Worm (Caenorhabditis elegans) whole organism, L4 larva: ENCODE results near the gene R12B2.3.
A peak's percentile ranks its signal among the peaks of the same experiment; 100 is the strongest.

Experiments
- D1046.2 ChIP-seq: fragments of 200-800 bp; sonication (Bioruptor generic); IDR thresholded peaks from 2 replicates; pipeline ENCODE4 v1.3.6; 2022; ENCODE audit warnings: missing genetic modification characterization, missing compliant biosample characterization
- F37D6.2 ChIP-seq: sonication (generic microtip); optimal IDR thresholded peaks from 2 replicates; lab custom pipeline; 2016; ENCODE audit warnings: mild to moderate bottlenecking, missing genetic modification characterization, missing compliant biosample characterization
- aha-1 ChIP-seq: fragments of 150-350 bp; peaks from one replicate; lab custom pipeline; 2014; ENCODE audit warnings: missing biosample characterization, missing genetic modification characterization
- attf-4 ChIP-seq: sonication (generic microtip); optimal IDR thresholded peaks from 3 replicates; lab custom pipeline; 2017; ENCODE audit warnings: missing biosample characterization, missing genetic modification characterization
- ceh-20 ChIP-seq: fragments of 200-800 bp; sonication (Bioruptor generic); IDR thresholded peaks from 2 replicates; pipeline ENCODE4 v1.3.6; 2022; ENCODE audit warnings: missing genetic modification reagents, missing genetic modification characterization, missing compliant biosample characterization
- ceh-32 ChIP-seq: sonication (generic microtip); optimal IDR thresholded peaks from 2 replicates; lab custom pipeline; 2016; ENCODE audit warnings: mild to moderate bottlenecking, missing genetic modification characterization, missing compliant biosample characterization; ENCODE audit not compliant: poor library complexity
- ces-1 ChIP-seq: fragments of 150-350 bp; sonication (generic microtip); optimal IDR thresholded peaks from 4 replicates; lab custom pipeline; 2014; ENCODE audit warnings: missing biosample characterization, missing genetic modification reagents, missing genetic modification characterization
- ctbp-1 ChIP-seq: fragments of 200-800 bp; sonication (Bioruptor generic); IDR thresholded peaks from 2 replicates; pipeline ENCODE4 v1.3.6; 2022; ENCODE audit warnings: missing genetic modification reagents, missing genetic modification characterization, missing compliant biosample characterization
- daf-19 ChIP-seq: fragments of 200-800 bp; sonication (Bioruptor generic); conservative IDR thresholded peaks from 2 replicates; pipeline ENCODE4 v1.3.6; 2022; ENCODE audit warnings: missing genetic modification characterization, missing compliant biosample characterization
- dmd-6 ChIP-seq: fragments of 200-800 bp; sonication (Bioruptor generic); IDR thresholded peaks from 2 replicates; pipeline ENCODE4 v1.3.6; 2022; ENCODE audit warnings: missing genetic modification reagents, missing genetic modification characterization, missing compliant biosample characterization
- dmd-9 ChIP-seq: fragments of 200-800 bp; sonication (Bioruptor generic); IDR thresholded peaks from 2 replicates; pipeline ENCODE4 v1.3.6; 2022; ENCODE audit warnings: missing genetic modification reagents, missing genetic modification characterization, missing compliant biosample characterization
- dpl-1 ChIP-seq: fragments of 150-350 bp; optimal IDR thresholded peaks from 2 replicates; lab custom pipeline; 2014; ENCODE audit warnings: missing biosample characterization, missing genetic modification reagents, missing genetic modification characterization
- dve-1 ChIP-seq: sonication (generic microtip); optimal IDR thresholded peaks from 2 replicates; lab custom pipeline; 2017; ENCODE audit warnings: antibody characterized with exemption, mild to moderate bottlenecking, missing genetic modification characterization, missing compliant biosample characterization; ENCODE audit not compliant: insufficient read depth
- fkh-10 ChIP-seq: fragments of 150-350 bp; optimal IDR thresholded peaks from 2 replicates; lab custom pipeline; 2014; ENCODE audit warnings: missing biosample characterization, missing genetic modification reagents, missing genetic modification characterization
- hif-1 ChIP-seq, 2 experiments: sonication (generic microtip); optimal IDR thresholded peaks; 2 replicates each; lab custom pipeline; 2016 to 2017; ENCODE audit warnings: missing compliant biosample characterization in 2 of 2, missing genetic modification characterization in 2 of 2, missing genetic modification reagents in 2 of 2, missing genotype in 2 of 2, mild to moderate bottlenecking in 1 of 2
- hlh-11 ChIP-seq: fragments of 200-800 bp; sonication (Bioruptor generic); optimal IDR thresholded peaks from 2 replicates; lab custom pipeline; 2018; ENCODE audit warnings: mild to moderate bottlenecking, missing genetic modification characterization, missing compliant biosample characterization
- hlh-30 ChIP-seq: sonication (generic microtip); optimal IDR thresholded peaks from 2 replicates; lab custom pipeline; 2017; ENCODE audit warnings: antibody characterized with exemption, mild to moderate bottlenecking, missing genetic modification characterization, missing compliant biosample characterization; ENCODE audit not compliant: insufficient read depth
- hmg-1.1 ChIP-seq: fragments of 200-800 bp; sonication (Bioruptor generic); IDR thresholded peaks from 2 replicates; pipeline ENCODE4 v1.3.6; 2022; ENCODE audit warnings: missing genetic modification reagents, missing genetic modification characterization, missing compliant biosample characterization
- jun-1 ChIP-seq: fragments of 150-350 bp; optimal IDR thresholded peaks from 2 replicates; lab custom pipeline; 2014; ENCODE audit warnings: missing biosample characterization, missing genetic modification reagents, missing genetic modification characterization
- lim-7 ChIP-seq: fragments of 200-800 bp; sonication (Bioruptor generic); IDR thresholded peaks from 2 replicates; pipeline ENCODE4 v1.3.6; 2022; ENCODE audit warnings: missing genetic modification characterization, missing compliant biosample characterization
- lin-13 ChIP-seq: fragments of 150-350 bp; optimal IDR thresholded peaks from 2 replicates; lab custom pipeline; 2014; ENCODE audit warnings: missing biosample characterization, missing genetic modification reagents, missing genetic modification characterization
- lin-15B ChIP-seq: fragments of 150-350 bp; sonication (generic microtip); optimal IDR thresholded peaks from 3 replicates; lab custom pipeline; 2014; ENCODE audit warnings: missing biosample characterization, missing genetic modification characterization
- lin-39 ChIP-seq: fragments of 150-350 bp; optimal IDR thresholded peaks from 2 replicates; lab custom pipeline; 2014; ENCODE audit warnings: missing biosample characterization, missing genetic modification reagents, missing genetic modification characterization
- lir-3 ChIP-seq: sonication (generic microtip); optimal IDR thresholded peaks from 2 replicates; lab custom pipeline; 2016; ENCODE audit warnings: mild to moderate bottlenecking, missing genetic modification characterization, missing compliant biosample characterization
- lsy-2 ChIP-seq, 2 experiments: fragments of 150-350 bp in 1 of 2; sonication (generic microtip) in 1 of 2; optimal IDR thresholded peaks; 2 replicates each; lab custom pipeline; 2014 to 2017; ENCODE audit warnings: missing biosample characterization in 2 of 2, missing genetic modification characterization in 2 of 2
- madf-9 ChIP-seq: fragments of 200-800 bp; sonication (Bioruptor generic); conservative IDR thresholded peaks from 2 replicates; pipeline ENCODE4 v1.3.6; 2022; ENCODE audit warnings: missing genetic modification reagents, missing genetic modification characterization, missing compliant biosample characterization
- mdl-1 ChIP-seq, 2 experiments: fragments of 150-350 bp in 1 of 2; sonication (generic microtip) in 1 of 2; optimal IDR thresholded peaks; 2 replicates each; lab custom pipeline; 2014 to 2017; ENCODE audit warnings: missing biosample characterization in 2 of 2, missing genetic modification characterization in 2 of 2
- mep-1 ChIP-seq: fragments of 150-350 bp; sonication (generic microtip); optimal IDR thresholded peaks from 3 replicates; lab custom pipeline; 2014; ENCODE audit warnings: missing biosample characterization, missing genetic modification characterization
- mes-2 ChIP-seq: sonication (generic microtip); optimal IDR thresholded peaks from 2 replicates; lab custom pipeline; 2016; ENCODE audit warnings: missing genotype, mild to moderate bottlenecking, missing genetic modification characterization, missing compliant biosample characterization; ENCODE audit not compliant: poor library complexity, severe bottlenecking
- mxl-3 ChIP-seq: fragments of 200-800 bp; sonication (Bioruptor generic); optimal IDR thresholded peaks from 2 replicates; lab custom pipeline; 2018; ENCODE audit warnings: mild to moderate bottlenecking, missing genetic modification characterization, missing compliant biosample characterization
- nhr-11 ChIP-seq: fragments of 150-350 bp; optimal IDR thresholded peaks from 2 replicates; lab custom pipeline; 2014; ENCODE audit warnings: missing biosample characterization, missing genetic modification characterization
- php-3 ChIP-seq: fragments of 200-800 bp; sonication (Bioruptor generic); IDR thresholded peaks from 2 replicates; pipeline ENCODE4 v1.3.6; 2022; ENCODE audit warnings: missing genetic modification reagents, missing genetic modification characterization, missing compliant biosample characterization
- rbr-2 ChIP-seq: sonication (generic microtip); optimal IDR thresholded peaks from 2 replicates; lab custom pipeline; 2016; ENCODE audit warnings: missing genotype, missing genetic modification characterization, missing compliant biosample characterization
- saeg-2 ChIP-seq: fragments of 200-800 bp; sonication (Bioruptor generic); IDR thresholded peaks from 2 replicates; pipeline ENCODE4 v1.3.6; 2022; ENCODE audit warnings: missing genetic modification reagents, missing genetic modification characterization, missing compliant biosample characterization
- set-16 ChIP-seq: fragments of 200-800 bp; sonication (Bioruptor generic); IDR thresholded peaks from 2 replicates; pipeline ENCODE4 v1.3.6; 2022; ENCODE audit warnings: missing genetic modification reagents, missing genetic modification characterization, missing compliant biosample characterization
- skn-1 ChIP-seq: fragments of 150-350 bp; optimal IDR thresholded peaks from 2 replicates; lab custom pipeline; 2014; ENCODE audit warnings: missing biosample characterization, missing genetic modification characterization
- snpc-4 ChIP-seq: fragments of 150-350 bp; optimal IDR thresholded peaks from 2 replicates; lab custom pipeline; 2014; ENCODE audit warnings: missing biosample characterization, missing genetic modification characterization
- spr-1 ChIP-seq: sonication (generic microtip); optimal IDR thresholded peaks from 2 replicates; lab custom pipeline; 2016; ENCODE audit warnings: mild to moderate bottlenecking, missing genetic modification characterization, missing compliant biosample characterization
- unc-62 ChIP-seq, 3 experiments: fragments of 150-350 bp in 1 of 3; sonication (generic microtip); optimal IDR thresholded peaks in 2 of 3; peaks in 1 of 3; 1 replicate in 1 of 3; 2 replicates in 2 of 3; lab custom pipeline; 2014 to 2017; ENCODE audit warnings: missing biosample characterization in 3 of 3, missing genetic modification characterization in 3 of 3, missing genetic modification reagents in 3 of 3, missing genotype in 1 of 3
- zag-1 ChIP-seq: fragments of 150-350 bp; optimal IDR thresholded peaks from 2 replicates; lab custom pipeline; 2014; ENCODE audit warnings: missing biosample characterization, missing genetic modification characterization
- zfp-3 ChIP-seq: fragments of 200-800 bp; sonication (Bioruptor generic); conservative IDR thresholded peaks from 2 replicates; pipeline ENCODE4 v1.3.6; 2022; ENCODE audit warnings: missing genetic modification reagents, missing genetic modification characterization, missing compliant biosample characterization

Gene R12B2.3

ce11 chrIII:5845483-5845882, 40.1 kb downstream of the R12B2.3 start:
- TF ChIP-seq lir-3 (tag; lab: Kevin White, UChicago) (no peak), set-16 (GFP tag; lab: Robert Waterston, UW) (no peak; the same call in 1 of the 2 replicates), mxl-3 (GFP tag; lab: Kevin White, UChicago) (peak; percentile 42), F37D6.2 (tag; lab: Kevin White, UChicago) (peak; percentile 65), spr-1 (tag; lab: Kevin White, UChicago) (no peak), zfp-3 (GFP tag; lab: Robert Waterston, UW) (no peak), dve-1 (tag; lab: Kevin White, UChicago) (peak; percentile 11), daf-19 (GFP tag; lab: Robert Waterston, UW) (no peak), dmd-9 (GFP tag; lab: Robert Waterston, UW) (no peak), lin-39 (no peak), aha-1 (tag; lab: Kevin White, UChicago) (peak; percentile 88), jun-1 (tag; lab: Kevin White, UChicago) (no peak), lim-7 (no peak), ctbp-1 (GFP tag; lab: Robert Waterston, UW) (peak; percentile 74), fkh-10 (peak; percentile 65), ceh-32 (tag; lab: Kevin White, UChicago) (no peak), hmg-1.1 (GFP tag; lab: Robert Waterston, UW) (peak; percentile 76), dpl-1 (GFP tag; lab: Kevin White, UChicago) (peak; percentile 27), D1046.2 (no peak), mes-2 (tag; lab: Kevin White, UChicago) (peak; percentile 30), mep-1 (tag; lab: Kevin White, UChicago) (peak; percentile 70), unc-62 (GFP tag; optimal IDR thresholded peaks at IDR 0.05 in 1 of 2; lab: Kevin White, UChicago) (peak in 1 of 2 experiments; percentile 91), unc-62 (tag; optimal IDR thresholded peaks at IDR 0.05; lab: Kevin White, UChicago) (no peak), ces-1 (peak; percentile 39), hif-1 (tag; optimal IDR thresholded peaks at IDR 0.05; lab: Kevin White, UChicago) (peak in 1 of 2 experiments; percentile 45), snpc-4 (tag; lab: Kevin White, UChicago) (no peak), lin-13 (no peak), madf-9 (GFP tag; lab: Robert Waterston, UW) (no peak), lin-15B (tag; lab: Kevin White, UChicago) (no peak), nhr-11 (tag; lab: Kevin White, UChicago) (peak; percentile 5), dmd-6 (GFP tag; lab: Robert Waterston, UW) (no peak; the same call in none of the 2 replicates), zag-1 (tag; lab: Kevin White, UChicago) (no peak), saeg-2 (GFP tag; lab: Robert Waterston, UW) (no peak), php-3 (GFP tag; lab: Robert Waterston, UW) (no peak), hlh-11 (peak; percentile 43), hlh-30 (tag; lab: Kevin White, UChicago) (peak; percentile 69), rbr-2 (peak; percentile 86), mdl-1 (tag; optimal IDR thresholded peaks at IDR 0.05; lab: Kevin White, UChicago) (peak; percentile 60 to 93), lsy-2 (tag; optimal IDR thresholded peaks at IDR 0.05; lab: Kevin White, UChicago) (peak; percentile 22 to 70), ceh-20 (GFP tag; lab: Robert Waterston, UW) (peak; percentile 71; the same call in 1 of the 2 replicates), skn-1 (tag; lab: Kevin White, UChicago) (no peak), attf-4 (tag; lab: Kevin White, UChicago) (no peak)
